Worm (Caenorhabditis elegans) whole organism, L2 larva: ENCODE data around the gene srab-6.
A peak's percentile ranks its signal among the peaks of the same experiment; 100 is the strongest.

Source experiments
- C34F6.9 ChIP-seq: fragments of 150-350 bp; optimal IDR thresholded peaks from 2 replicates; lab custom pipeline; 2014; ENCODE audit warnings: missing biosample characterization, missing genetic modification characterization
- F13H6.1 ChIP-seq: sonication (generic microtip); optimal IDR thresholded peaks from 2 replicates; lab custom pipeline; 2016; ENCODE audit warnings: missing genetic modification characterization, missing compliant biosample characterization
- R02D3.7 ChIP-seq: fragments of 150-350 bp; optimal IDR thresholded peaks from 2 replicates; lab custom pipeline; 2014; ENCODE audit warnings: missing biosample characterization, missing genetic modification characterization
- Y55F3AM.14 ChIP-seq: fragments of 200-800 bp; sonication (Bioruptor generic); optimal IDR thresholded peaks from 2 replicates; lab custom pipeline; 2018; ENCODE audit warnings: mild to moderate bottlenecking, missing genetic modification characterization, missing compliant biosample characterization
- ZK546.5 ChIP-seq: sonication (generic microtip); optimal IDR thresholded peaks from 2 replicates; lab custom pipeline; 2017; ENCODE audit warnings: missing biosample characterization, missing genetic modification characterization
- alr-1 ChIP-seq: fragments of 150-350 bp; optimal IDR thresholded peaks from 2 replicates; lab custom pipeline; 2014; ENCODE audit warnings: missing biosample characterization, missing genetic modification characterization
- aly-2 ChIP-seq: fragments of 150-350 bp; optimal IDR thresholded peaks from 2 replicates; lab custom pipeline; 2014; ENCODE audit warnings: missing biosample characterization, missing genetic modification characterization
- ama-1 ChIP-seq: fragments of 150-350 bp; optimal IDR thresholded peaks from 2 replicates; lab custom pipeline; 2018; ENCODE audit warnings: inconsistent platforms
- ceh-82 ChIP-seq: fragments of 150-350 bp; optimal IDR thresholded peaks from 2 replicates; lab custom pipeline; 2014; ENCODE audit warnings: missing biosample characterization, missing genetic modification characterization
- crh-2 ChIP-seq: sonication (generic microtip); optimal IDR thresholded peaks from 2 replicates; lab custom pipeline; 2017; ENCODE audit warnings: missing biosample characterization, missing genetic modification characterization
- dmd-4 ChIP-seq: sonication (generic microtip); optimal IDR thresholded peaks from 2 replicates; lab custom pipeline; 2017; ENCODE audit warnings: missing biosample characterization, missing genetic modification characterization
- elt-1 ChIP-seq: fragments of 150-350 bp; optimal IDR thresholded peaks from 2 replicates; lab custom pipeline; 2014; ENCODE audit warnings: missing biosample characterization, missing genetic modification characterization
- elt-3 ChIP-seq: sonication (generic microtip); optimal IDR thresholded peaks from 2 replicates; lab custom pipeline; 2017; ENCODE audit warnings: missing biosample characterization, missing genetic modification characterization
- fos-1 ChIP-seq: fragments of 150-350 bp; optimal IDR thresholded peaks from 2 replicates; lab custom pipeline; 2014; ENCODE audit warnings: missing biosample characterization, missing genetic modification characterization
- gmeb-1 ChIP-seq: fragments of 150-350 bp; optimal IDR thresholded peaks from 2 replicates; lab custom pipeline; 2014; ENCODE audit warnings: missing biosample characterization, missing genetic modification characterization
- lin-13 ChIP-seq: fragments of 150-350 bp; optimal IDR thresholded peaks from 2 replicates; lab custom pipeline; 2014; ENCODE audit warnings: missing biosample characterization, missing genetic modification reagents, missing genetic modification characterization
- lsy-2 ChIP-seq, 2 experiments: fragments of 150-350 bp in 1 of 2; sonication (generic microtip) in 1 of 2; optimal IDR thresholded peaks; 2 replicates each; lab custom pipeline; 2014 to 2017; ENCODE audit warnings: missing biosample characterization in 2 of 2, missing genetic modification characterization in 2 of 2
- mab-5 ChIP-seq: fragments of 150-350 bp; optimal IDR thresholded peaks from 2 replicates; lab custom pipeline; 2014; ENCODE audit warnings: missing biosample characterization, missing genetic modification characterization
- mbf-1 ChIP-seq: sonication (generic microtip); optimal IDR thresholded peaks from 2 replicates; lab custom pipeline; 2017; ENCODE audit warnings: missing biosample characterization, missing genetic modification characterization
- mdl-1 ChIP-seq, 2 experiments: fragments of 150-350 bp in 1 of 2; sonication (generic microtip) in 1 of 2; optimal IDR thresholded peaks; 2 replicates each; lab custom pipeline; 2017; ENCODE audit warnings: missing biosample characterization in 2 of 2, missing genetic modification characterization in 2 of 2
- nhr-11 ChIP-seq: fragments of 150-350 bp; optimal IDR thresholded peaks from 2 replicates; lab custom pipeline; 2014; ENCODE audit warnings: missing biosample characterization, missing genetic modification characterization
- nhr-12 ChIP-seq: fragments of 150-350 bp; optimal IDR thresholded peaks from 2 replicates; lab custom pipeline; 2014; ENCODE audit warnings: missing biosample characterization, missing genetic modification characterization
- nhr-129 ChIP-seq: fragments of 150-350 bp; optimal IDR thresholded peaks from 2 replicates; lab custom pipeline; 2014; ENCODE audit warnings: missing biosample characterization, missing genetic modification characterization
- nhr-23 ChIP-seq: fragments of 150-350 bp; optimal IDR thresholded peaks from 2 replicates; lab custom pipeline; 2014; ENCODE audit warnings: missing biosample characterization, missing genetic modification reagents, missing genetic modification characterization
- nhr-25 ChIP-seq: fragments of 150-350 bp; sonication (generic microtip); optimal IDR thresholded peaks from 3 replicates; lab custom pipeline; 2014; ENCODE audit warnings: missing biosample characterization, missing genetic modification characterization
- nhr-6 ChIP-seq: fragments of 150-350 bp; optimal IDR thresholded peaks from 2 replicates; lab custom pipeline; 2014; ENCODE audit warnings: missing biosample characterization, missing genetic modification characterization
- peb-1 ChIP-seq: fragments of 150-350 bp; optimal IDR thresholded peaks from 2 replicates; lab custom pipeline; 2014; ENCODE audit warnings: missing biosample characterization, missing genetic modification characterization
- sem-4 ChIP-seq: fragments of 150-350 bp; optimal IDR thresholded peaks from 2 replicates; lab custom pipeline; 2014; ENCODE audit warnings: missing biosample characterization, missing genetic modification reagents, missing genetic modification characterization
- skn-1 ChIP-seq: sonication (generic microtip); optimal IDR thresholded peaks from 2 replicates; lab custom pipeline; 2017; ENCODE audit warnings: missing biosample characterization, missing genetic modification characterization
- sma-3 ChIP-seq: sonication (generic microtip); optimal IDR thresholded peaks from 2 replicates; lab custom pipeline; 2016; ENCODE audit warnings: missing genetic modification reagents, missing genetic modification characterization, missing compliant biosample characterization
- sma-9 ChIP-seq, 2 experiments: fragments of 150-350 bp in 1 of 2; sonication (generic microtip) in 1 of 2; optimal IDR thresholded peaks; 2 replicates each; lab custom pipeline; 2014 to 2016; ENCODE audit warnings: missing genetic modification characterization in 2 of 2, mild to moderate bottlenecking in 1 of 2, missing biosample characterization in 1 of 2, missing compliant biosample characterization in 1 of 2, missing genetic modification reagents in 1 of 2, moderate library complexity in 1 of 2
- snpc-4 ChIP-seq: fragments of 150-350 bp; optimal IDR thresholded peaks from 2 replicates; lab custom pipeline; 2014; ENCODE audit warnings: missing biosample characterization, missing genetic modification characterization
- unc-39 ChIP-seq: fragments of 150-350 bp; optimal IDR thresholded peaks from 2 replicates; lab custom pipeline; 2014; ENCODE audit warnings: missing biosample characterization, missing genetic modification characterization
- unc-55 ChIP-seq: fragments of 150-350 bp; sonication (generic microtip); optimal IDR thresholded peaks from 3 replicates; lab custom pipeline; 2014; ENCODE audit warnings: missing biosample characterization, missing genetic modification reagents, missing genetic modification characterization
- zag-1 ChIP-seq: fragments of 150-350 bp; optimal IDR thresholded peaks from 2 replicates; lab custom pipeline; 2014; ENCODE audit warnings: missing biosample characterization, missing genetic modification characterization
- ztf-1 ChIP-seq: fragments of 200-800 bp; sonication (Bioruptor generic); conservative IDR thresholded peaks from 2 replicates; pipeline ENCODE4 v1.3.6; 2022; ENCODE audit warnings: missing genetic modification characterization, missing compliant biosample characterization
- ztf-4 ChIP-seq: fragments of 150-350 bp; optimal IDR thresholded peaks from 2 replicates; lab custom pipeline; 2014; ENCODE audit warnings: missing biosample characterization, missing genetic modification characterization

Gene srab-6

DNA sequence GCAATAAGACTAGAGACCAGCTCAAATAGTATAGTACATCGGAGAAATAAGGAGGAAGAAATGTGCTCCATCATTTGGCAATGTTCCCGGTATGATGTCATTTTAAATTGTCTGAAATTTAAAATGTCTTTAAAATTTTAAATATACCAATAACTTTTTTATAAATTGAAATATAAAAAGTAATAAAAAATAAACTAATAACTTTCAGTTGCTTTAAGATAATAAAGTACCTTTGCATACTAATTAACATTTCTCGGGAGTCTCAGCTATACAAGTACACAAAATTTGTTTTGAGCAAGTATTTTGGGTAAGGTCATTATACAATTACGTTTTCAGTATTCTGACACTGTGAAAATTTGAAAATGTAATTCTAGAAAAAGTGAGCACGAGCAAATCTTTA, at the start of gene srab-6:
srab-6 (minus strand) TSS at position 101 of the 400 bp plus-strand sequence.
- TF ChIP-seq fos-1: no peak
- no peak for TF ChIP-seq nhr-6 (tag; lab: Kevin White, UChicago)
- TF ChIP-seq zag-1: no peak
- no peak for TF ChIP-seq nhr-25 (tag; lab: Kevin White, UChicago)

DNA sequence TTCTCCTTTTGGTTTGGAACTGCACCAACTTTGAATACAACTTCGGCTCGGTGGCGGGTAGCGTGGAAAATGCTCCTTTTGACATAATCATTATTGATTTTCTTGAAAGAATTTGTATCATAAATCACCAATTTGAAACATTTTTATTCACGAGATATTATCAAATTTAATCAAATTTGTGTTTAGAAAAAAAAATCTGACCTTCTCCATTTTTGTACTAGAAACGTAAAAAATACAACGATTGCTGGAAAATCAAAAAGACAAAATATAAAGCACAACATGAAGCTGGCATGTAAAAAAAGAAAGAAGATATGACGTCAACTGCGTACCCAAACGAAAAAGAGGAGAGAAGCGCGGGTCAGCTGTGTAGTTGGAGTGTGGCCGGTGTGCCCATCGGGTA, 48.6 kb upstream of the srab-6 start, which contains the start of gene K08D9.4:
K08D9.4 (minus strand) TSS at position 101 of the 400 bp plus-strand sequence.
- TF ChIP-seq nhr-23 (tag; lab: Kevin White, UChicago) (no peak), nhr-12 (tag; lab: Kevin White, UChicago) (no peak), lin-13 (GFP tag; lab: Kevin White, UChicago) (no peak), unc-55 (GFP tag; lab: Kevin White, UChicago) (no peak), elt-1 (tag; lab: Kevin White, UChicago) (no peak), R02D3.7 (tag; lab: Kevin White, UChicago) (no peak), ZK546.5 (tag; lab: Kevin White, UChicago) (no peak), Y55F3AM.14 (GFP tag; lab: Kevin White, UChicago) (no peak), skn-1 (tag; lab: Kevin White, UChicago) (no peak), nhr-6 (tag; lab: Kevin White, UChicago) (no peak)
- TF ChIP-seq, all 48 proteins: peak for 0

DNA sequence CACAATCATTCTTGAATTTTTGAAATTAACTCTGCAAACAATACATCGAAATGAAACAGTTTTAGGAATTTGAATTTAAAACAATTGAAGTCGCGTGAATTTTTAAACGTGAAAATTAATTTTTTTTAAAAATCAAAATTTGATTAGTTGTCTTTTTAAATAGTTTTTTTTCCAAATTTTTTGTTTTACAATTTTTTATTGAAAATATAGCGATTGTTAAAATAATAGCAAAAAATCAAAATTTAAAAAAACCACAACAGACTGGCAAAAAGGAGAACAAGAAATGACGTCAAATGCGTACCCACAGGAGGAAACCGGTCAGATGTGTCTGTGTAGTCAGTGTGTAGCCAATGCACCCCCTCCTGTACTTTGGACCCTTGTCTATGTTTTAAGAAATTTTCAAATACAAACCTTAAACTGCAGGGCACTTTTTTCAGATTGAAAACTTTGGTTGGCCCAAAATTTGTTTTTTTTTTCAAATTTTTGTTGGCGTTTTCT, 45.1 kb upstream of the srab-6 start, which contains the start of the genes Y73C8B.1 and Y73C8B.5:
Y73C8B.1 (minus strand) TSS at position 51 of the 498 bp plus-strand sequence.
Y73C8B.5 (plus strand) TSS at position 437 of the 498 bp plus-strand sequence.
- TF ChIP-seq mab-5 (tag; lab: Kevin White, UChicago) (no peak), ama-1 (no peak), mdl-1 (tag; optimal IDR thresholded peaks at IDR 0.05; lab: Kevin White, UChicago) (no peak), crh-2 (tag; lab: Kevin White, UChicago) (no peak), F13H6.1 (tag; lab: Kevin White, UChicago) (peak; percentile 8), nhr-25 (tag; lab: Kevin White, UChicago) (peak; percentile 51), Y55F3AM.14 (GFP tag; lab: Kevin White, UChicago) (no peak), unc-39 (tag; lab: Kevin White, UChicago) (no peak), nhr-129 (peak; percentile 9), dmd-4 (no peak), lsy-2 (tag; optimal IDR thresholded peaks at IDR 0.05; lab: Kevin White, UChicago) (peak in 1 of 2 experiments; percentile 14), peb-1 (tag; lab: Kevin White, UChicago) (no peak), skn-1 (tag; lab: Kevin White, UChicago) (no peak), nhr-23 (tag; lab: Kevin White, UChicago) (no peak), elt-3 (tag; lab: Kevin White, UChicago) (no peak), C34F6.9 (no peak), sem-4 (no peak), aly-2 (tag; lab: Kevin White, UChicago) (no peak), nhr-11 (tag; lab: Kevin White, UChicago) (peak; percentile 47), R02D3.7 (tag; lab: Kevin White, UChicago) (no peak), alr-1 (no peak), gmeb-1 (no peak), lin-13 (GFP tag; lab: Kevin White, UChicago) (no peak), fos-1 (no peak), sma-9 (GFP tag; optimal IDR thresholded peaks at IDR 0.05; lab: Kevin White, UChicago) (peak; percentile 34), sma-9 (tag; optimal IDR thresholded peaks at IDR 0.05; lab: Kevin White, UChicago) (no peak), elt-1 (tag; lab: Kevin White, UChicago) (no peak), sma-3 (no peak), ceh-82 (tag; lab: Kevin White, UChicago) (no peak), nhr-12 (tag; lab: Kevin White, UChicago) (no peak), ztf-1 (GFP tag; lab: Robert Waterston, UW) (no peak), snpc-4 (tag; lab: Kevin White, UChicago) (no peak)

DNA sequence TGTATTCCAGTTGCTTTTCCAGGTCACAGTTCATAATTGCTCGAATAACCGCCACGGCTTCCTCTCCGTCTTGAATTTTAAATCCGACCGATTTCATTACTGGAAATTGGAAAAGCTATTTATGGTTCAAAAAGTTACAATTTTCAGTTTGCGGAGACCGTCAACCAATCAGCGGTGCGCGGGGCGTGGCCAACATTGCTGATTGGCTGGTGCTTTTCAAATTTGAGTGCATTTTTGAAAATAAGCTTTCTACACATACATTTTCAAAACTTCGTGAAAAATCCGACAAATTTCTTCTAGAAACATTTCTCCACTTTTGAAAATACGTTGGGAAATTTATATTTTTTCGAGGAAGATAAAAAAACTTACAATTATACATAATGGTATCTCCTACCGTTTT, 44.1 kb upstream of the srab-6 start:
- TF ChIP-seq nhr-11 (tag; lab: Kevin White, UChicago) (no peak), nhr-12 (tag; lab: Kevin White, UChicago) (no peak), F13H6.1 (tag; lab: Kevin White, UChicago) (no peak), nhr-23 (tag; lab: Kevin White, UChicago) (no peak), skn-1 (tag; lab: Kevin White, UChicago) (no peak), mdl-1 (tag; optimal IDR thresholded peaks at IDR 0.05; lab: Kevin White, UChicago) (no peak), alr-1 (no peak), lin-13 (GFP tag; lab: Kevin White, UChicago) (no peak), ztf-4 (no peak), mbf-1 (tag; lab: Kevin White, UChicago) (no peak), elt-1 (tag; lab: Kevin White, UChicago) (no peak)
